Worm (Caenorhabditis elegans): ENCODE data around the gene gmeb-1.

Gene gmeb-1

DNA sequence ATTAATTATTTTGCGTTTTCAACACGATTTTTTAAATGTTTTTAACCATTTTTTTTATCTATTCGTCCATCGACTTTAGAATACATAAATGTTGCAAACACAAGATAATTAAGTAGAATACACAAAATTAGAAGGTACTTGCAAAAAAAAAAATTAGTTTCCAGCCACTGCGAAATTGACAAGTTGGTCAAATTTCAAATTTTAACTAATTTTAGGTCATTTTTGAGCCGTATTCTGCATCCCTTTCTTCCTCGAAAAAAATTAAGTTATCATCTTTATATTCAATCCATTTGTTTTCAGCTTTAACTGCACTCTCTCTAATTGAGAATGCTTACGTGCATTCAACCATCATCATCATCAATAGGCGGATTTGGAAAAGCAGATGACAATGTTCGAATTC, 50.0 kb downstream of the gmeb-1 start, which contains the start of gene egl-26:
TSS of gene egl-26 (plus strand) at position 301 of the 400 bp plus-strand sequence.
- TF ChIP-seq mls-2 (tag; optimal IDR thresholded peaks at IDR 0.05), result no peak
- TF ChIP-seq M03D4.4 (tag; optimal IDR thresholded peaks at IDR 0.05), result no peak
- TF ChIP-seq ces-1 (GFP tag; optimal IDR thresholded peaks at IDR 0.05), result no peak
- no peak for TF ChIP-seq nhr-237 (tag; optimal IDR thresholded peaks at IDR 0.05)
- no peak for TF ChIP-seq hlh-1 (tag; optimal IDR thresholded peaks at IDR 0.05)
- no peak for TF ChIP-seq flh-1 (GFP tag; optimal IDR thresholded peaks at IDR 0.05)
- no peak for TF ChIP-seq unc-39 (tag; optimal IDR thresholded peaks at IDR 0.05)
- TF ChIP-seq lsy-2 (tag; optimal IDR thresholded peaks at IDR 0.05), result no peak
- no peak for TF ChIP-seq nhr-28 (tag; optimal IDR thresholded peaks at IDR 0.05)
- no peak for TF ChIP-seq blmp-1 (tag; optimal IDR thresholded peaks at IDR 0.05)
- TF ChIP-seq snpc-4 (tag; optimal IDR thresholded peaks at IDR 0.05), result no peak
- TF ChIP-seq unc-62 (GFP tag; optimal IDR thresholded peaks at IDR 0.05), result no peak
- TF ChIP-seq mep-1 (tag; optimal IDR thresholded peaks at IDR 0.05), result no peak
- no peak for TF ChIP-seq pha-4 (tag; optimal IDR thresholded peaks at IDR 0.05)
- no peak for TF ChIP-seq nhr-2 (tag; optimal IDR thresholded peaks at IDR 0.05)
- TF ChIP-seq elt-3 (tag; optimal IDR thresholded peaks at IDR 0.05), result no peak
- TF ChIP-seq lin-13 (tag; optimal IDR thresholded peaks at IDR 0.05), result no peak
- no peak for TF ChIP-seq zip-8 (tag; optimal IDR thresholded peaks at IDR 0.05)
- TF ChIP-seq lin-32 (GFP tag; optimal IDR thresholded peaks at IDR 0.05), result no peak
- TF ChIP-seq elt-1 (tag; optimal IDR thresholded peaks at IDR 0.05; ENCODE audit: borderline replicate concordance, insufficient read depth), result no peak

Measured in whole organism, mixed stage, embryonic.